Worm (Caenorhabditis elegans) whole organism, late embryonic: Measurements from ENCODE around the gene srz-56.
"Not testable (repeated sequence)": the region's sequence is repeated elsewhere in the genome, so short reads cannot be mapped to it uniquely, and the experiment has no call there.

ENCODE experiments used
- F13H6.1 ChIP-seq: sonication (generic microtip); optimal IDR thresholded peaks from 2 replicates; lab custom pipeline; 2016; ENCODE audit warnings: missing genetic modification characterization, missing compliant biosample characterization
- K02D7.2 ChIP-seq: sonication (generic microtip); optimal IDR thresholded peaks from 2 replicates; lab custom pipeline; 2017; ENCODE audit warnings: mild to moderate bottlenecking, missing genetic modification characterization, missing compliant biosample characterization
- T23F11.4 ChIP-seq: fragments of 200-800 bp; sonication (Bioruptor generic); optimal IDR thresholded peaks from 2 replicates; lab custom pipeline; 2018; ENCODE audit warnings: mild to moderate bottlenecking, missing genetic modification characterization, missing compliant biosample characterization
- ama-1 ChIP-seq: fragments of 150-350 bp; optimal IDR thresholded peaks from 2 replicates; lab custom pipeline; 2014
- ceh-14 ChIP-seq: sonication (generic microtip); optimal IDR thresholded peaks from 2 replicates; lab custom pipeline; 2016; ENCODE audit warnings: missing genotype, missing genetic modification characterization, missing compliant biosample characterization
- ceh-19 ChIP-seq: fragments of 200-800 bp; sonication (Bioruptor generic); optimal IDR thresholded peaks from 2 replicates; lab custom pipeline; 2018; ENCODE audit warnings: mild to moderate bottlenecking, missing genetic modification characterization, missing compliant biosample characterization
- ceh-30 ChIP-seq: fragments of 150-350 bp; optimal IDR thresholded peaks from 2 replicates; lab custom pipeline; 2014; ENCODE audit warnings: missing biosample characterization, missing genetic modification characterization
- ceh-34 ChIP-seq: sonication (generic microtip); optimal IDR thresholded peaks from 2 replicates; lab custom pipeline; 2016; ENCODE audit warnings: mild to moderate bottlenecking, missing genetic modification characterization, missing compliant biosample characterization
- ceh-45 ChIP-seq: fragments of 200-800 bp; sonication (Bioruptor generic); IDR thresholded peaks from 2 replicates; pipeline ENCODE4 v1.3.6; 2022; ENCODE audit warnings: missing genetic modification reagents, missing genetic modification characterization, missing compliant biosample characterization
- ceh-48 ChIP-seq: sonication (generic microtip); optimal IDR thresholded peaks from 2 replicates; lab custom pipeline; 2016; ENCODE audit warnings: missing genetic modification characterization, inconsistent platforms, missing compliant biosample characterization
- elt-2 ChIP-seq: sonication (generic microtip); optimal IDR thresholded peaks from 2 replicates; lab custom pipeline; 2016; ENCODE audit warnings: missing genetic modification reagents, missing genetic modification characterization, missing compliant biosample characterization
- ets-4 ChIP-seq: sonication (generic microtip); optimal IDR thresholded peaks from 2 replicates; lab custom pipeline; 2016; ENCODE audit warnings: missing genetic modification characterization, missing compliant biosample characterization
- gmeb-2 ChIP-seq: sonication (generic microtip); optimal IDR thresholded peaks from 2 replicates; lab custom pipeline; 2016; ENCODE audit warnings: missing genetic modification characterization, inconsistent platforms, missing compliant biosample characterization
- hlh-13 ChIP-seq: fragments of 200-800 bp; sonication (Bioruptor generic); optimal IDR thresholded peaks from 2 replicates; lab custom pipeline; 2018; ENCODE audit warnings: mild to moderate bottlenecking, missing genetic modification characterization, missing compliant biosample characterization
- hlh-15 ChIP-seq: sonication (generic microtip); optimal IDR thresholded peaks from 2 replicates; lab custom pipeline; 2016; ENCODE audit warnings: missing genetic modification characterization, missing compliant biosample characterization
- lin-11 ChIP-seq: fragments of 200-800 bp; sonication (Bioruptor generic); optimal IDR thresholded peaks from 2 replicates; lab custom pipeline; 2018; ENCODE audit warnings: mild to moderate bottlenecking, missing genetic modification characterization, missing compliant biosample characterization
- nfya-1 ChIP-seq: sonication (generic microtip); optimal IDR thresholded peaks from 2 replicates; lab custom pipeline; 2017; ENCODE audit warnings: missing genetic modification characterization, mild to moderate bottlenecking, missing compliant biosample characterization, antibody characterized with exemption, moderate library complexity
- nhr-232 ChIP-seq: sonication (generic microtip); optimal IDR thresholded peaks from 2 replicates; lab custom pipeline; 2016; ENCODE audit warnings: missing genetic modification characterization, missing compliant biosample characterization
- pha-2 ChIP-seq: sonication (generic microtip); optimal IDR thresholded peaks from 2 replicates; lab custom pipeline; 2017; ENCODE audit warnings: mild to moderate bottlenecking, missing genetic modification characterization, missing compliant biosample characterization
- pqm-1 ChIP-seq: sonication (generic microtip); optimal IDR thresholded peaks from 2 replicates; lab custom pipeline; 2016; ENCODE audit warnings: missing genetic modification characterization, missing compliant biosample characterization
- ref-2 ChIP-seq: sonication (generic microtip); optimal IDR thresholded peaks from 2 replicates; lab custom pipeline; 2016; ENCODE audit warnings: missing genetic modification characterization, missing compliant biosample characterization
- sdc-2 ChIP-seq: sonication (generic microtip); optimal IDR thresholded peaks from 2 replicates; lab custom pipeline; 2016; ENCODE audit warnings: missing genotype, missing genetic modification characterization, missing compliant biosample characterization
- sox-4 ChIP-seq: sonication (generic microtip); optimal IDR thresholded peaks from 2 replicates; lab custom pipeline; 2017; ENCODE audit warnings: mild to moderate bottlenecking, missing genetic modification characterization, inconsistent platforms, missing compliant biosample characterization
- syd-9 ChIP-seq: sonication (generic microtip); optimal IDR thresholded peaks from 2 replicates; lab custom pipeline; 2016; ENCODE audit warnings: mild to moderate bottlenecking, missing genetic modification characterization, moderate library complexity, missing compliant biosample characterization
- tbx-2 ChIP-seq: sonication (generic microtip); optimal IDR thresholded peaks from 2 replicates; lab custom pipeline; 2016; ENCODE audit warnings: missing genetic modification characterization, missing compliant biosample characterization
- tbx-7 ChIP-seq: sonication (generic microtip); optimal IDR thresholded peaks from 2 replicates; lab custom pipeline; 2016; ENCODE audit warnings: missing genotype, missing genetic modification characterization, missing compliant biosample characterization
- unc-3 ChIP-seq, 2 experiments: fragments of 200-800 bp in 1 of 2; sonication (Bioruptor generic) in 1 of 2; sonication (generic microtip) in 1 of 2; conservative IDR thresholded peaks in 1 of 2; optimal IDR thresholded peaks in 1 of 2; 2 replicates each; pipeline versions ENCODE4 v1.3.6 to Lab custom; 2016 to 2022; ENCODE audit warnings: missing compliant biosample characterization in 2 of 2, missing genetic modification characterization in 2 of 2, missing genetic modification reagents in 1 of 2
- unc-55 ChIP-seq: sonication (generic microtip); optimal IDR thresholded peaks from 2 replicates; lab custom pipeline; 2017; ENCODE audit warnings: missing biosample characterization, missing genetic modification reagents, missing genetic modification characterization
- zip-5 ChIP-seq: sonication (generic microtip); optimal IDR thresholded peaks from 2 replicates; lab custom pipeline; 2016; ENCODE audit warnings: missing genetic modification characterization, missing compliant biosample characterization
- ztf-16 ChIP-seq: sonication (generic microtip); optimal IDR thresholded peaks from 2 replicates; lab custom pipeline; 2017; ENCODE audit warnings: missing genetic modification characterization, missing compliant biosample characterization

Gene srz-56

ce11 chrIII:2253027-2253499, 12.5 kb downstream of the srz-56 start, which contains the start of gene fbxa-73:
Gene fbxa-73 (plus strand): TSS chrIII:2253449.
- TF ChIP-seq gmeb-2 (tag; lab: Kevin White, UChicago): no peak
- TF ChIP-seq elt-2 (tag; lab: Kevin White, UChicago): peak; percentile 53

- TF ChIP-seq ztf-16 (tag; lab: Kevin White, UChicago) (no peak), lin-11 (tag; lab: Kevin White, UChicago) (no peak), ref-2 (tag; lab: Kevin White, UChicago) (no peak), elt-2 (tag; lab: Kevin White, UChicago) (no peak), sdc-2 (tag; lab: Kevin White, UChicago) (no peak), unc-55 (GFP tag; lab: Kevin White, UChicago) (no peak), tbx-2 (tag; lab: Kevin White, UChicago) (no peak), ama-1 (lab: Kevin White, UChicago) (no peak), ceh-48 (tag; lab: Kevin White, UChicago) (no peak), F13H6.1 (tag; lab: Kevin White, UChicago) (no peak), syd-9 (tag; lab: Kevin White, UChicago) (no peak), tbx-7 (tag; lab: Kevin White, UChicago) (no peak), ceh-19 (no peak), pqm-1 (tag; lab: Kevin White, UChicago) (no peak)
These were observed 15.0 kb downstream of the srz-56 start, which contains the start of gene fbxa-71 for ce11 chrIII:2255522-2255921. Gene fbxa-71 (plus strand): TSS chrIII:2255822.

- TF ChIP-seq sox-4 (tag; lab: Kevin White, UChicago) (no peak), ceh-30 (tag; lab: Kevin White, UChicago) (no peak), lin-11 (tag; lab: Kevin White, UChicago) (no peak), hlh-15 (tag; lab: Kevin White, UChicago) (no peak), ceh-34 (tag; lab: Kevin White, UChicago) (no peak), nhr-232 (tag; lab: Kevin White, UChicago) (no peak), zip-5 (tag; lab: Kevin White, UChicago) (no peak), ceh-14 (tag; lab: Kevin White, UChicago) (no peak), K02D7.2 (tag; lab: Kevin White, UChicago) (no peak), ceh-45 (GFP tag; lab: Robert Waterston, UW) (no peak), pha-2 (no peak), nfya-1 (no peak), ceh-48 (tag; lab: Kevin White, UChicago) (no peak)
These were observed 18.3 kb downstream of the srz-56 start, which contains the start of gene fbxa-43 for ce11 chrIII:2258863-2259262. Gene fbxa-43 (minus strand): TSS chrIII:2258963.

ce11 chrIII:2259329-2259728, 18.8 kb downstream of the srz-56 start:
- no peak for TF ChIP-seq nfya-1
- no peak for TF ChIP-seq nhr-232 (tag; lab: Kevin White, UChicago)
- no peak for TF ChIP-seq hlh-13 (GFP tag; lab: Kevin White, UChicago)
- no peak for TF ChIP-seq sdc-2 (tag; lab: Kevin White, UChicago)
- no peak for TF ChIP-seq gmeb-2 (tag; lab: Kevin White, UChicago)
- no peak for TF ChIP-seq ets-4 (tag; lab: Kevin White, UChicago)
- TF ChIP-seq sox-4 (tag; lab: Kevin White, UChicago): no peak

ce11 chrIII:2261353-2261752, 20.8 kb downstream of the srz-56 start, which contains the start of gene fbxa-42:
Gene fbxa-42 (minus strand): TSS chrIII:2261453.
- TF ChIP-seq unc-3 (GFP tag; conservative IDR thresholded peaks at IDR 0.05; lab: Robert Waterston, UW); unc-3 (tag; optimal IDR thresholded peaks at IDR 0.05; lab: Kevin White, UChicago); T23F11.4 (GFP tag; lab: Kevin White, UChicago); ceh-30 (tag; lab: Kevin White, UChicago): not testable (repeated sequence)
- TF ChIP-seq, all 69 proteins: peak for 0; not testable (repeated sequence) for 69
